Worm (Caenorhabditis elegans): ENCODE data around the gene met-2.
A peak's percentile ranks its signal among the peaks of the same experiment; 100 is the strongest.

DNA sequence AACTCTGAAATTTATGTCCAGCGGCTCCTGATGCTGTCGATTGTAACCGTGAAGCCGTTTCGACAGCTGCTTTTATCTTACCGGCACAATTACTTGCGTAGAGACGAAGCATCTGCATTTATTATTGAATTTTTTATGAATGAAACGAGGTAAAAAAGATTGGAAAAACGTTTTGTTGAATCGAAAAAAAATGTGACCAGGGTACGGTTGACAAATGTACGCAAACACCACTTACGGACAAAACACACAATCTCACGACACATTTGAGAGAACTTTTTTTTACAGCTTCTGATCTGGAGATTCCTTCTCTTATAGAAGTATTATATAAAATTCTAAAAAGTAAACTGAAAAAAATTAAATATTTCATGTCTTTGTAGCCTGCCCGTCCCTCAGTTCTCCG, 43.3 kb upstream of the met-2 start, which contains the start of the genes mrps-18A and ZC262.2:
- TF ChIP-seq zag-1 (tag; optimal IDR thresholded peaks at IDR 0.05) (no peak), ceh-82 (tag; optimal IDR thresholded peaks at IDR 0.05) (no peak), R02D3.7 (tag; optimal IDR thresholded peaks at IDR 0.05) (no peak), jun-1 (tag; optimal IDR thresholded peaks at IDR 0.05) (no peak), ceh-9 (tag; optimal IDR thresholded peaks at IDR 0.05) (no peak), unc-62 (GFP tag; optimal IDR thresholded peaks at IDR 0.05) (no peak), lsy-12 (tag; optimal IDR thresholded peaks at IDR 0.05) (no peak), lin-15B (tag; optimal IDR thresholded peaks at IDR 0.05) (peak; percentile 14), skn-1 (tag; optimal IDR thresholded peaks at IDR 0.05) (no peak), pqm-1 (tag; optimal IDR thresholded peaks at IDR 0.05) (no peak), nhr-77 (tag; optimal IDR thresholded peaks at IDR 0.05) (no peak)
